Worm (Caenorhabditis elegans): ENCODE measurements around the gene vha-15.

Gene vha-15

ce11 chrX:2241147-2241798, 3.6 kb downstream of the vha-15 start:
- TF ChIP-seq fos-1 (tag; optimal IDR thresholded peaks at IDR 0.05) (no peak), nhr-237 (tag; optimal IDR thresholded peaks at IDR 0.05) (no peak), nhr-77 (tag; optimal IDR thresholded peaks at IDR 0.05) (peak; percentile 81), eor-1 (tag; optimal IDR thresholded peaks at IDR 0.05) (no peak), ceh-82 (tag; optimal IDR thresholded peaks at IDR 0.05) (no peak), ZK546.5 (tag; optimal IDR thresholded peaks at IDR 0.05) (no peak), lin-39 (tag; optimal IDR thresholded peaks at IDR 0.05) (no peak), aly-2 (tag; optimal IDR thresholded peaks at IDR 0.05) (peak; percentile 60)

ce11 chrX:2242568-2243185, 5.0 kb downstream of the vha-15 start, which contains the start of gene rpl-11.2:
Gene rpl-11.2 (minus strand): TSS chrX:2242618.
- TF ChIP-seq ztf-4 (tag; optimal IDR thresholded peaks at IDR 0.05) (peak; percentile 84), hmg-11 (tag; optimal IDR thresholded peaks at IDR 0.05) (peak; percentile 98), ZK546.5 (tag; optimal IDR thresholded peaks at IDR 0.05) (peak; percentile 96), lsy-12 (tag; optimal IDR thresholded peaks at IDR 0.05) (peak; percentile 95), ama-1 (optimal IDR thresholded peaks at IDR 0.05) (peak; percentile 87), ceh-9 (tag; optimal IDR thresholded peaks at IDR 0.05) (no peak), unc-39 (tag; optimal IDR thresholded peaks at IDR 0.05) (peak; percentile 22), aly-2 (tag; optimal IDR thresholded peaks at IDR 0.05) (peak; percentile 24), nhr-43 (tag; optimal IDR thresholded peaks at IDR 0.05; ENCODE audit: poor library complexity, severe bottlenecking) (peak; percentile 97), fkh-2 (tag; optimal IDR thresholded peaks at IDR 0.05) (no peak), egl-5 (tag; optimal IDR thresholded peaks at IDR 0.05) (peak; percentile 93), elt-1 (tag; optimal IDR thresholded peaks at IDR 0.05) (peak; percentile 90), elt-2 (tag; optimal IDR thresholded peaks at IDR 0.05) (peak; percentile 86), unc-62 (GFP tag; optimal IDR thresholded peaks at IDR 0.05) (peak; percentile 80), nhr-237 (tag; optimal IDR thresholded peaks at IDR 0.05) (no peak), daf-12 (tag; optimal IDR thresholded peaks at IDR 0.05) (no peak), nhr-28 (tag; optimal IDR thresholded peaks at IDR 0.05) (no peak), egl-27 (tag; optimal IDR thresholded peaks at IDR 0.05) (peak; percentile 91), nfya-1 (tag; optimal IDR thresholded peaks at IDR 0.05; ENCODE audit: insufficient read depth) (peak; percentile 99), zag-1 (tag; optimal IDR thresholded peaks at IDR 0.05) (peak; percentile 70), fkh-10 (GFP tag; optimal IDR thresholded peaks at IDR 0.05) (peak; percentile 96), fos-1 (tag; optimal IDR thresholded peaks at IDR 0.05) (peak; percentile 4), pha-4 (tag; optimal IDR thresholded peaks at IDR 0.05) (peak; percentile 99), ceh-82 (tag; optimal IDR thresholded peaks at IDR 0.05) (peak; percentile 78), nhr-11 (tag; optimal IDR thresholded peaks at IDR 0.05) (peak; percentile 93), nhr-12 (tag; optimal IDR thresholded peaks at IDR 0.05) (no peak), skn-1 (tag; optimal IDR thresholded peaks at IDR 0.05) (peak; percentile 92), nhr-25 (tag; optimal IDR thresholded peaks at IDR 0.05) (peak; percentile 100), mml-1 (tag; optimal IDR thresholded peaks at IDR 0.05) (no peak), jun-1 (tag; optimal IDR thresholded peaks at IDR 0.05) (peak; percentile 88), nhr-77 (tag; optimal IDR thresholded peaks at IDR 0.05) (peak; percentile 86), lin-39 (tag; optimal IDR thresholded peaks at IDR 0.05) (peak; percentile 98), nhr-76 (tag; optimal IDR thresholded peaks at IDR 0.05) (peak; percentile 63), tbx-2 (tag; optimal IDR thresholded peaks at IDR 0.05) (peak; percentile 87), ceh-28 (tag; optimal IDR thresholded peaks at IDR 0.05) (peak; percentile 93), pqm-1 (tag; optimal IDR thresholded peaks at IDR 0.05) (peak; percentile 97), lin-15B (tag; optimal IDR thresholded peaks at IDR 0.05) (peak; percentile 97), eor-1 (tag; optimal IDR thresholded peaks at IDR 0.05) (peak in 1 of 2 experiments; percentile 58), nhr-67 (tag; optimal IDR thresholded peaks at IDR 0.05) (no peak), ceh-16 (tag; optimal IDR thresholded peaks at IDR 0.05) (peak; percentile 74), ztf-11 (tag; optimal IDR thresholded peaks at IDR 0.05) (no peak), snpc-4 (tag; optimal IDR thresholded peaks at IDR 0.05) (peak; percentile 94), elt-3 (tag; optimal IDR thresholded peaks at IDR 0.05) (peak in 1 of 3 experiments; percentile 73), R02D3.7 (tag; optimal IDR thresholded peaks at IDR 0.05) (peak; percentile 87), mdl-1 (tag; optimal IDR thresholded peaks at IDR 0.05) (no peak), nhr-23 (tag; optimal IDR thresholded peaks at IDR 0.05) (peak; percentile 99), sea-2 (GFP tag; optimal IDR thresholded peaks at IDR 0.05) (peak; percentile 86)

Data from whole organism, L3 larva.